Fruit fly (Drosophila melanogaster) whole organism, embryonic: ENCODE measurements around the gene CG34057.

Experiments used
- CG3847 ChIP-seq: fragments of 200-800 bp; sonication (Bioruptor generic); IDR thresholded peaks from 2 replicates; pipeline ENCODE4 v1.3.6; 2022; ENCODE audit warnings: missing biosample characterization, missing genetic modification characterization
- CG4282 ChIP-seq: fragments of 200-800 bp; sonication (Bioruptor generic); optimal IDR thresholded peaks from 2 replicates; lab custom pipeline; 2016; ENCODE audit warnings: missing biosample characterization, missing genetic modification characterization
- fd64A ChIP-seq: fragments of 200-800 bp; sonication (Bioruptor generic); optimal IDR thresholded peaks from 3 replicates; lab custom pipeline; 2018; ENCODE audit warnings: missing biosample characterization, mild to moderate bottlenecking, missing genetic modification characterization
- h ChIP-seq: fragments of >200 bp; optimal IDR thresholded peaks from 2 replicates; lab custom pipeline; 2017
- ssp ChIP-seq: fragments of 200-800 bp; sonication (Bioruptor generic); IDR thresholded peaks from 2 replicates; pipeline ENCODE4 v1.3.6; 2022; ENCODE audit warnings: missing biosample characterization, missing genetic modification characterization

DNA sequence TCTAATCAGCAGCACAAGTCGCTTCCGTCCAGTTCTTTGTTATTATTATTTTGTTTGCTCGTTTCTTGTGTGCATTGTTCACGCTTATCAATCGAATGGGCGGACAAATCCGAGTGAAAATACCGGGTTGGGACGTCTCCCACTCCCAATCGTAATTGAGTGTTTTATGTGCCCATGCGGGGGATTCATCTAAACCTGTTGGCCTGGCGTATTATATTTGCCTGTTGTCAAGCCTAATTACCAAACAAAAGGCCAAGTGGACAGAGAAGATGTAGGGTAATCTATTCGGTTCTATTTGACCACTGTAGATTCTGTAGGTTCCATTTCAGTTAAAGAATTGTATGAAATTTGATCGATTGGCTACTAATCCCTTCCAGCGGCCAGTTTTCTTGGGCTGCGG lies 21.1 kb upstream of the CG34057 start:
- TF ChIP-seq fd64A (no peak), h (no peak), ssp (no peak), CG3847 (GFP tag; lab: Robert Waterston, UW) (no peak), CG4282 (GFP tag; lab: Kevin White, UChicago) (no peak)
